Worm (Caenorhabditis elegans) whole organism, late embryonic: ENCODE measurements around the gene F26G1.10.

ENCODE experiments used
- C08G9.2 ChIP-seq: sonication (generic microtip); optimal IDR thresholded peaks from 2 replicates; lab custom pipeline; 2016; ENCODE audit warnings: mild to moderate bottlenecking, missing genetic modification characterization, moderate library complexity, missing compliant biosample characterization
- C38D4.7 ChIP-seq: fragments of 200-800 bp; sonication (Bioruptor generic); optimal IDR thresholded peaks from 2 replicates; lab custom pipeline; 2018; ENCODE audit warnings: mild to moderate bottlenecking, missing genetic modification characterization, moderate library complexity, missing compliant biosample characterization
- F13H6.1 ChIP-seq: sonication (generic microtip); optimal IDR thresholded peaks from 2 replicates; lab custom pipeline; 2016; ENCODE audit warnings: missing genetic modification characterization, missing compliant biosample characterization
- K09A11.1 ChIP-seq: sonication (generic microtip); optimal IDR thresholded peaks from 2 replicates; lab custom pipeline; 2017; ENCODE audit warnings: antibody characterized with exemption, mild to moderate bottlenecking, missing genetic modification characterization, missing compliant biosample characterization; ENCODE audit not compliant: insufficient read depth
- Y22D7AL.16 ChIP-seq: sonication (generic microtip); optimal IDR thresholded peaks from 2 replicates; lab custom pipeline; 2016; ENCODE audit warnings: missing genetic modification characterization, missing compliant biosample characterization
- ama-1 ChIP-seq: fragments of 150-350 bp; optimal IDR thresholded peaks from 2 replicates; lab custom pipeline; 2014
- ceh-14 ChIP-seq: sonication (generic microtip); optimal IDR thresholded peaks from 2 replicates; lab custom pipeline; 2016; ENCODE audit warnings: missing genotype, missing genetic modification characterization, missing compliant biosample characterization
- ceh-18 ChIP-seq: sonication (generic microtip); optimal IDR thresholded peaks from 2 replicates; lab custom pipeline; 2016; ENCODE audit warnings: missing genetic modification characterization, missing compliant biosample characterization
- ceh-22 ChIP-seq: sonication (generic microtip); optimal IDR thresholded peaks from 2 replicates; lab custom pipeline; 2017; ENCODE audit warnings: missing biosample characterization, missing genetic modification characterization
- ceh-30 ChIP-seq: fragments of 150-350 bp; optimal IDR thresholded peaks from 2 replicates; lab custom pipeline; 2014; ENCODE audit warnings: missing biosample characterization, missing genetic modification characterization
- ceh-31 ChIP-seq: sonication (generic microtip); optimal IDR thresholded peaks from 2 replicates; lab custom pipeline; 2016; ENCODE audit warnings: missing genetic modification characterization, missing compliant biosample characterization
- ceh-48 ChIP-seq: sonication (generic microtip); optimal IDR thresholded peaks from 2 replicates; lab custom pipeline; 2016; ENCODE audit warnings: missing genetic modification characterization, inconsistent platforms, missing compliant biosample characterization
- che-1 ChIP-seq: sonication (generic microtip); optimal IDR thresholded peaks from 2 replicates; lab custom pipeline; 2016; ENCODE audit warnings: mild to moderate bottlenecking, missing genetic modification characterization, missing compliant biosample characterization
- dmd-4 ChIP-seq: sonication (generic microtip); optimal IDR thresholded peaks from 2 replicates; lab custom pipeline; 2016; ENCODE audit warnings: borderline replicate concordance, missing genetic modification characterization, missing compliant biosample characterization
- elt-2 ChIP-seq: sonication (generic microtip); optimal IDR thresholded peaks from 2 replicates; lab custom pipeline; 2016; ENCODE audit warnings: missing genetic modification reagents, missing genetic modification characterization, missing compliant biosample characterization
- ets-4 ChIP-seq: sonication (generic microtip); optimal IDR thresholded peaks from 2 replicates; lab custom pipeline; 2016; ENCODE audit warnings: missing genetic modification characterization, missing compliant biosample characterization
- eyg-1 ChIP-seq: sonication (generic microtip); optimal IDR thresholded peaks from 2 replicates; lab custom pipeline; 2016; ENCODE audit warnings: missing genotype, missing genetic modification characterization, missing compliant biosample characterization
- fkh-6 ChIP-seq: sonication (generic microtip); optimal IDR thresholded peaks from 2 replicates; lab custom pipeline; 2016; ENCODE audit warnings: missing genetic modification characterization, missing compliant biosample characterization
- gmeb-2 ChIP-seq: sonication (generic microtip); optimal IDR thresholded peaks from 2 replicates; lab custom pipeline; 2016; ENCODE audit warnings: missing genetic modification characterization, inconsistent platforms, missing compliant biosample characterization
- hlh-15 ChIP-seq: sonication (generic microtip); optimal IDR thresholded peaks from 2 replicates; lab custom pipeline; 2016; ENCODE audit warnings: missing genetic modification characterization, missing compliant biosample characterization
- hlh-30 ChIP-seq: sonication (generic microtip); optimal IDR thresholded peaks from 2 replicates; lab custom pipeline; 2017; ENCODE audit warnings: antibody characterized with exemption, missing genetic modification characterization, missing compliant biosample characterization; ENCODE audit not compliant: insufficient read depth
- hlh-8 ChIP-seq: sonication (generic microtip); optimal IDR thresholded peaks from 2 replicates; lab custom pipeline; 2016; ENCODE audit warnings: missing genotype, missing genetic modification characterization, missing compliant biosample characterization
- lin-11 ChIP-seq: fragments of 200-800 bp; sonication (Bioruptor generic); optimal IDR thresholded peaks from 2 replicates; lab custom pipeline; 2018; ENCODE audit warnings: mild to moderate bottlenecking, missing genetic modification characterization, missing compliant biosample characterization
- mec-3 ChIP-seq: sonication (generic microtip); optimal IDR thresholded peaks from 2 replicates; lab custom pipeline; 2016; ENCODE audit warnings: borderline replicate concordance, missing genetic modification characterization, missing compliant biosample characterization
- nhr-232 ChIP-seq: sonication (generic microtip); optimal IDR thresholded peaks from 2 replicates; lab custom pipeline; 2016; ENCODE audit warnings: missing genetic modification characterization, missing compliant biosample characterization
- npax-4 ChIP-seq: sonication (generic microtip); optimal IDR thresholded peaks from 2 replicates; lab custom pipeline; 2016; ENCODE audit warnings: missing genetic modification characterization, missing compliant biosample characterization
- pag-3 ChIP-seq: sonication (generic microtip); optimal IDR thresholded peaks from 2 replicates; lab custom pipeline; 2016; ENCODE audit warnings: missing compliant biosample characterization, missing genetic modification characterization, borderline replicate concordance
- pat-9 ChIP-seq: fragments of 200-800 bp; sonication (Bioruptor generic); optimal IDR thresholded peaks from 2 replicates; lab custom pipeline; 2018; ENCODE audit warnings: mild to moderate bottlenecking, missing genetic modification characterization, moderate library complexity, missing compliant biosample characterization
- pax-1 ChIP-seq: fragments of 150-350 bp; optimal IDR thresholded peaks from 2 replicates; lab custom pipeline; 2014; ENCODE audit warnings: missing biosample characterization, missing genetic modification characterization
- pha-4 ChIP-seq: fragments of 150-350 bp; optimal IDR thresholded peaks from 2 replicates; lab custom pipeline; 2018; ENCODE audit warnings: missing biosample characterization, missing genetic modification reagents, missing genetic modification characterization
- pros-1 ChIP-seq: fragments of 150-350 bp; optimal IDR thresholded peaks from 2 replicates; lab custom pipeline; 2014; ENCODE audit warnings: missing biosample characterization, missing genetic modification reagents, missing genetic modification characterization
- sox-2 ChIP-seq: fragments of 200-800 bp; sonication (Bioruptor generic); IDR thresholded peaks from 2 replicates; pipeline ENCODE4 v1.3.6; 2022; ENCODE audit warnings: missing genetic modification reagents, missing genetic modification characterization, missing compliant biosample characterization
- sox-4 ChIP-seq: sonication (generic microtip); optimal IDR thresholded peaks from 2 replicates; lab custom pipeline; 2017; ENCODE audit warnings: mild to moderate bottlenecking, missing genetic modification characterization, inconsistent platforms, missing compliant biosample characterization
- syd-9 ChIP-seq: sonication (generic microtip); optimal IDR thresholded peaks from 2 replicates; lab custom pipeline; 2016; ENCODE audit warnings: mild to moderate bottlenecking, missing genetic modification characterization, moderate library complexity, missing compliant biosample characterization
- tbx-2 ChIP-seq: sonication (generic microtip); optimal IDR thresholded peaks from 2 replicates; lab custom pipeline; 2016; ENCODE audit warnings: missing genetic modification characterization, missing compliant biosample characterization
- tbx-7 ChIP-seq: sonication (generic microtip); optimal IDR thresholded peaks from 2 replicates; lab custom pipeline; 2016; ENCODE audit warnings: missing genotype, missing genetic modification characterization, missing compliant biosample characterization
- ttx-3 ChIP-seq: sonication (generic microtip); optimal IDR thresholded peaks from 2 replicates; lab custom pipeline; 2016; ENCODE audit warnings: missing genetic modification reagents, missing genetic modification characterization, missing compliant biosample characterization
- ztf-16 ChIP-seq: sonication (generic microtip); optimal IDR thresholded peaks from 2 replicates; lab custom pipeline; 2017; ENCODE audit warnings: missing genetic modification characterization, missing compliant biosample characterization

The F26G1.10 gene

ce11 chrII:4769886-4770285 lies 4.3 kb upstream of the F26G1.10 start:
- TF ChIP-seq pros-1 (no peak), elt-2 (peak; percentile 97)

DNA sequence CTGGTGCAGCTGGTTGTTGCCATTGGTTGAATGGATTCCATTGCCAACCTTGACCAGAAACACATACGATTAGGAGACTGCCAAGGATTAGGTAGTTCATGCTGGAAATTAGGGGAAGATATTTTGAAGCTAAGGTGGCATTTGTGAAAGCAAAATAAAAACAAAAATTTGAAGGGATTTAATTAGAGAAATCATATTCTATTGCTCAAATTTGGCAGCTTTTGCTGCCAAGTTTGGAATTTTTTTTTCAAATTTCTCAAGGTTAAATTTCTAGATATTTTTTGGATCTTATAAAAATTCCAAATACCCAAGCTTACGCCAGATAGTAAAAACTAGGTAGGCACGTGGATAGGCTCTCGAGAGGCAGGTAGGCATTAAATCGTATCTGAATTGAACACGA lies 2.9 kb upstream of the F26G1.10 start, which contains the start of gene F26G1.5:
TSS of gene F26G1.5 (minus strand) at position 101 of the 400 bp plus-strand sequence.
- TF ChIP-seq ceh-22 (tag; lab: Kevin White, UChicago) (no peak), ceh-14 (tag; lab: Kevin White, UChicago) (no peak), eyg-1 (tag; lab: Kevin White, UChicago) (no peak), pag-3 (no peak), F13H6.1 (tag; lab: Kevin White, UChicago) (no peak), syd-9 (no peak), hlh-8 (tag; lab: Kevin White, UChicago) (no peak), Y22D7AL.16 (tag; lab: Kevin White, UChicago) (no peak), pha-4 (tag; lab: Kevin White, UChicago) (no peak), sox-2 (GFP tag; lab: Robert Waterston, UW) (no peak), ceh-48 (tag; lab: Kevin White, UChicago) (no peak), K09A11.1 (tag; lab: Kevin White, UChicago) (no peak), ceh-30 (tag; lab: Kevin White, UChicago) (no peak), mec-3 (no peak), sox-4 (tag; lab: Kevin White, UChicago) (no peak), dmd-4 (no peak), npax-4 (tag; lab: Kevin White, UChicago) (no peak), tbx-2 (tag; lab: Kevin White, UChicago) (no peak), pat-9 (tag; lab: Kevin White, UChicago) (no peak), hlh-15 (no peak)

DNA sequence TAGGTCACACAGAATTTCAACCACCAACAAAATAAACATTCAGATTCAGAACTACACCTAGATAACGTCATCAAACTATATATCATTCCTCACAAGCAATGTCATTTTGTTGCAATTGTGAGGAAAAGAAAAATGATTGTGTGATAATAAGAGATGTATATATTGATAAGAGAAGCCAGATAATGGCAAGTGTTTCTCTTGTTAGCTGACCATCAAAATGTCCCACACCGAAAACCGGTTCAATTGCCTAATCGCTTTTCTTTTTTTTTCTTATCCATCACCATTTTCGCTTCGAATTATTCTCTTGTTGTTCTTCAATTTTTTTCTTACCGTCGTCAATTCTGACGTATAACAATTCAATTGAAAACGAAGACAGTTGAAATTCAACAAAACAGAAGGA lies 1.7 kb upstream of the F26G1.10 start:
- TF ChIP-seq sox-4 (tag; lab: Kevin White, UChicago), result no peak
- TF ChIP-seq elt-2, result peak; percentile 13

- TF ChIP-seq Y22D7AL.16 (tag; lab: Kevin White, UChicago) (no peak), ama-1 (lab: Kevin White, UChicago) (no peak), syd-9 (no peak), ttx-3 (tag; lab: Kevin White, UChicago) (no peak), ceh-31 (no peak), che-1 (tag; lab: Kevin White, UChicago) (no peak), pax-1 (tag; lab: Kevin White, UChicago) (no peak), ceh-18 (tag; lab: Kevin White, UChicago) (no peak), tbx-7 (no peak), lin-11 (tag; lab: Kevin White, UChicago) (no peak), gmeb-2 (tag; lab: Kevin White, UChicago) (no peak), nhr-232 (tag; lab: Kevin White, UChicago) (no peak), ceh-22 (tag; lab: Kevin White, UChicago) (no peak)
These were observed 1.6 kb downstream of the F26G1.10 start for ce11 chrII:4775802-4776201.

ce11 chrII:4776933-4777332 lies 2.8 kb downstream of the F26G1.10 start, which contains the start of gene F26G1.11:
F26G1.11 (plus strand) TSS chrII:4777137.
- peak; percentile 68 for TF ChIP-seq elt-2
- no peak for TF ChIP-seq fkh-6 (tag; lab: Kevin White, UChicago)

ce11 chrII:4779753-4780152 lies 5.6 kb downstream of the F26G1.10 start:
- TF ChIP-seq che-1 (tag; lab: Kevin White, UChicago) (no peak), C38D4.7 (no peak), hlh-30 (tag; lab: Kevin White, UChicago) (no peak), sox-2 (GFP tag; lab: Robert Waterston, UW) (no peak), pha-4 (tag; lab: Kevin White, UChicago) (no peak), tbx-7 (no peak), ztf-16 (no peak), C08G9.2 (no peak), ets-4 (tag; lab: Kevin White, UChicago) (no peak), ttx-3 (tag; lab: Kevin White, UChicago) (no peak), F13H6.1 (tag; lab: Kevin White, UChicago) (no peak), pax-1 (tag; lab: Kevin White, UChicago) (no peak), ceh-22 (tag; lab: Kevin White, UChicago) (no peak)
